Worm (Caenorhabditis elegans): Measurements from ENCODE around the gene srsx-29.

The srsx-29 gene

DNA sequence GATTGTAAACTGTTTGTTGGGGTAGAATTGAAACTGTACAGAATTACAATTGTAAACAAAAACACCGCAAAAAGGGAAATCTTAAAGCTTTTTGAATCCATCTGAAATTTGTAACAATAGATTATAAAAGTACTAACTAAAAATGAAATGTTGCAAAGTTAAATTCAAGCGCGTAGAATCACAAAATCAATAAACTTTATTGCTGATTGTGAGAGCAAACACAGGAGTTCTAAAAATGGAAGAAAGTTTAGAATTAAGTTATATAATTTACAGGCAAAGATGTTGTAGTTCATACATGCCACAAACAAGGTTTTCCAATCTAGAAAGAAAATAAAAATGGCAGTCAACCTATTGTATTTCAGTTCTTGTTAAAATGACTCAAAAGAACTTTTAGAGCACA is 42.6 kb upstream of the srsx-29 start, which contains the start of gene C08B6.3:
Gene C08B6.3 (minus strand): TSS at position 101 of the 400 bp plus-strand sequence.
- TF ChIP-seq nhr-80 (tag; optimal IDR thresholded peaks at IDR 0.05): no peak
- no peak for TF ChIP-seq C06A6.2 (GFP tag; conservative IDR thresholded peaks at IDR 0.05)
- no peak for TF ChIP-seq akir-1 (GFP tag; optimal IDR thresholded peaks at IDR 0.05)
- no peak for TF ChIP-seq ztf-3 (GFP tag; optimal IDR thresholded peaks at IDR 0.05)
- TF ChIP-seq lin-54 (GFP tag; optimal IDR thresholded peaks at IDR 0.05): no peak
- TF ChIP-seq let-526 (GFP tag; IDR thresholded peaks at IDR 0.05): no peak
- TF ChIP-seq ets-4 (GFP tag; optimal IDR thresholded peaks at IDR 0.05): no peak

DNA sequence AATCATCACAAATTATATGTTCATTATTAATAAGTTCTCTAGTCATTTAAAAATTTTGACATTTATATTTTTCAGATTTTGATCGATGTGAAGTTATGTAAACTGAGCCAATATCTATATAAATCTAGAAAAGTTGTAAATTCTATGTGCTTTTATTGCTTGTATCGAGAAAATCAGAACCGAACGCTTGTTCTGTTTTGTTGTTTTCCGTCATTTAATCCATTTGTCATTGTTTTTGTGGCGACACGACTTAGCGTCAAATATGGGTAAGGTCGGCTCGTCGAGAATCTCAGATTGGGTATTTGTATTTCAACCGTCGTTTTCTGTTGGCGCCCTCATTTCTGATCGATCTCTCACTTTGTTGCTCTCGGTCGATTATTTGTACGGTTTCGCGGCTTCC is 40.5 kb upstream of the srsx-29 start, which contains the start of gene cht-5:
Gene cht-5 (plus strand): TSS at position 301 of the 400 bp plus-strand sequence.
- TF ChIP-seq B0019.2 (GFP tag; conservative IDR thresholded peaks at IDR 0.05) (no peak), unc-62 (GFP tag; optimal IDR thresholded peaks at IDR 0.05) (no peak), F49E8.2 (tag; optimal IDR thresholded peaks at IDR 0.05; ENCODE audit: insufficient read depth) (no peak), mxl-1 (tag; optimal IDR thresholded peaks at IDR 0.05) (no peak), ztf-26 (tag; optimal IDR thresholded peaks at IDR 0.05) (no peak), madf-8 (GFP tag; conservative IDR thresholded peaks at IDR 0.05) (no peak), aptf-3 (GFP tag; IDR thresholded peaks at IDR 0.05) (no peak), dpff-1 (tag; optimal IDR thresholded peaks at IDR 0.05) (no peak), Y53G8AR.9 (GFP tag; conservative IDR thresholded peaks at IDR 0.05) (no peak), F57A8.1 (GFP tag; optimal IDR thresholded peaks at IDR 0.05) (no peak), tbp1 (GFP tag; optimal IDR thresholded peaks at IDR 0.05) (no peak), ceh-58 (GFP tag; IDR thresholded peaks at IDR 0.05) (no peak), fkh-3 (tag; optimal IDR thresholded peaks at IDR 0.05) (no peak), rcor-1 (GFP tag; IDR thresholded peaks at IDR 0.05) (no peak), ztf-28 (GFP tag; IDR thresholded peaks at IDR 0.05) (no peak), rpc-1 (optimal IDR thresholded peaks at IDR 0.05) (no peak), rpc-1 (tag; optimal IDR thresholded peaks at IDR 0.05) (no peak), attf-3 (GFP tag; conservative IDR thresholded peaks at IDR 0.05) (no peak), xnd-1 (tag; optimal IDR thresholded peaks at IDR 0.05) (no peak), die-1 (tag; optimal IDR thresholded peaks at IDR 0.05) (no peak)

DNA sequence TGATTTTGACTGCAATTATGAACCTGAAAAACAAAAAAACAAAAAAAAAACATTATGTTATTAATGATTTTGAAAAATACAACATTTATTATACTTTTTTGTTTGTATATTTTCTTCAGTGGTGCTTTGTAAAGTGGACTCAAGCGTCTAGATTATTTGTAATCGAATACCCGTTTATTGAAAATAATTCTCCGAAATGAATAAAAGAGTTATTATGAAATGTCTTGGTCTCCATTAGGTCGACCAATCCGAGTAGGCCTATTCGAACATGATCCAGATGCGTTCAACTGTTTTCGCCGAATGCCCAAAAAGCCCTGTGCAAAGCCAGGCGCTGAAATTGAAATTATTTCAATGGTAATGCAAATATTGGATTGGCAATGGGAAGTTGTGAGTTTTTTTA is 37.3 kb upstream of the srsx-29 start, which contains the start of gene C08B6.5:
Gene C08B6.5 (plus strand): TSS at position 301 of the 400 bp plus-strand sequence.
- TF ChIP-seq F55B11.4 (tag; optimal IDR thresholded peaks at IDR 0.05; ENCODE audit: borderline replicate concordance, insufficient read depth): no peak
- no peak for TF ChIP-seq snpc-1.3 (tag; optimal IDR thresholded peaks at IDR 0.05; ENCODE audit: insufficient read depth)

DNA sequence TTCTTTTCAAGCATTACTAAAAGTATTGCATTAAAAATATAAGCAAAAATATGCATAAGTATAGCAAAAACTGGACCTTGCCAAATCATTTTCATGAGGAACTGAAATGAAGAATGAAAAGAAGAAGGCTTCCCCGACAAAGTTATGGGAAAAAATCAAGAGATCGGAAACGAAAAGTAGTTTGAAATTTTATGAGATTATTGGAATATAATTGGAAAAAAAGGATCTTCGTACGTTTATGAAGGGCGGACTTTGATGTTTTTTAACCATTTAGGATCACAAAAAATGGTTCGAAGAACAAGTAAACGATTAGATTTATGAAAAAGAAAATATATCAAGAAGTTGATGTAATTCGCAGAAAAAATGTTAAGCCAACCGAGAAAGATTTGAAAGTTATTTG is 33.9 kb upstream of the srsx-29 start, which contains the start of gene srxa-18:
Gene srxa-18 (minus strand): TSS at position 100 of the 400 bp plus-strand sequence.
- TF ChIP-seq F57C9.4 (tag; optimal IDR thresholded peaks at IDR 0.05) (no peak), somi-1 (GFP tag; optimal IDR thresholded peaks at IDR 0.05) (no peak), hlh-26 (GFP tag; conservative IDR thresholded peaks at IDR 0.05) (no peak), mes-4 (tag; optimal IDR thresholded peaks at IDR 0.05) (no peak), nfya-2 (GFP tag; IDR thresholded peaks at IDR 0.05) (no peak), nhr-90 (tag; optimal IDR thresholded peaks at IDR 0.05) (no peak), lin-40 (tag; optimal IDR thresholded peaks at IDR 0.05) (no peak), attf-3 (GFP tag; conservative IDR thresholded peaks at IDR 0.05) (no peak), F22D6.2 (tag; optimal IDR thresholded peaks at IDR 0.05) (no peak), lag-1 (GFP tag; IDR thresholded peaks at IDR 0.05) (no peak)
